Worm (Caenorhabditis elegans) whole organism, L2 larva: ENCODE results near the gene F14F7.7.

ENCODE experiments used
- ZK546.5 ChIP-seq: sonication (generic microtip); optimal IDR thresholded peaks from 2 replicates; lab custom pipeline; 2017; ENCODE audit warnings: missing biosample characterization, missing genetic modification characterization
- crh-2 ChIP-seq: sonication (generic microtip); optimal IDR thresholded peaks from 2 replicates; lab custom pipeline; 2017; ENCODE audit warnings: missing biosample characterization, missing genetic modification characterization
- elt-3 ChIP-seq: sonication (generic microtip); optimal IDR thresholded peaks from 2 replicates; lab custom pipeline; 2017; ENCODE audit warnings: missing biosample characterization, missing genetic modification characterization
- lin-13 ChIP-seq: fragments of 150-350 bp; optimal IDR thresholded peaks from 2 replicates; lab custom pipeline; 2014; ENCODE audit warnings: missing biosample characterization, missing genetic modification reagents, missing genetic modification characterization
- mbf-1 ChIP-seq: sonication (generic microtip); optimal IDR thresholded peaks from 2 replicates; lab custom pipeline; 2017; ENCODE audit warnings: missing biosample characterization, missing genetic modification characterization
- nhr-12 ChIP-seq: fragments of 150-350 bp; optimal IDR thresholded peaks from 2 replicates; lab custom pipeline; 2014; ENCODE audit warnings: missing biosample characterization, missing genetic modification characterization
- nhr-21 ChIP-seq: fragments of 150-350 bp; optimal IDR thresholded peaks from 2 replicates; lab custom pipeline; 2014; ENCODE audit warnings: missing biosample characterization, missing genetic modification characterization
- nhr-23 ChIP-seq: fragments of 150-350 bp; optimal IDR thresholded peaks from 2 replicates; lab custom pipeline; 2014; ENCODE audit warnings: missing biosample characterization, missing genetic modification reagents, missing genetic modification characterization
- nhr-6 ChIP-seq: fragments of 150-350 bp; optimal IDR thresholded peaks from 2 replicates; lab custom pipeline; 2014; ENCODE audit warnings: missing biosample characterization, missing genetic modification characterization
- skn-1 ChIP-seq: sonication (generic microtip); optimal IDR thresholded peaks from 2 replicates; lab custom pipeline; 2017; ENCODE audit warnings: missing biosample characterization, missing genetic modification characterization
- sma-9 ChIP-seq, 2 experiments: fragments of 150-350 bp in 1 of 2; sonication (generic microtip) in 1 of 2; optimal IDR thresholded peaks; 2 replicates each; lab custom pipeline; 2014 to 2016; ENCODE audit warnings: missing genetic modification characterization in 2 of 2, mild to moderate bottlenecking in 1 of 2, missing biosample characterization in 1 of 2, missing compliant biosample characterization in 1 of 2, missing genetic modification reagents in 1 of 2, moderate library complexity in 1 of 2
- zag-1 ChIP-seq: fragments of 150-350 bp; optimal IDR thresholded peaks from 2 replicates; lab custom pipeline; 2014; ENCODE audit warnings: missing biosample characterization, missing genetic modification characterization
- ztf-4 ChIP-seq: fragments of 150-350 bp; optimal IDR thresholded peaks from 2 replicates; lab custom pipeline; 2014; ENCODE audit warnings: missing biosample characterization, missing genetic modification characterization

ce11 chrIII:13024281-13024680 lies 6.4 kb upstream of the F14F7.7 start, which contains the start of gene cyp-13A12:
- TF ChIP-seq ztf-4 (tag; lab: Kevin White, UChicago) (no peak), elt-3 (tag; lab: Kevin White, UChicago) (no peak), mbf-1 (tag; lab: Kevin White, UChicago) (no peak), zag-1 (tag; lab: Kevin White, UChicago) (no peak), skn-1 (no peak), ZK546.5 (tag; lab: Kevin White, UChicago) (no peak), nhr-23 (tag; lab: Kevin White, UChicago) (no peak), sma-9 (GFP tag; optimal IDR thresholded peaks at IDR 0.05; lab: Kevin White, UChicago) (peak; percentile 4), sma-9 (tag; optimal IDR thresholded peaks at IDR 0.05; lab: Kevin White, UChicago) (no peak), lin-13 (GFP tag; lab: Kevin White, UChicago) (no peak), nhr-21 (no peak), crh-2 (tag; lab: Kevin White, UChicago) (no peak), nhr-12 (no peak), nhr-6 (no peak)
